Fruit fly (Drosophila melanogaster) whole organism, prepupa: ENCODE measurements around the gene Unc50.
A peak's percentile ranks its signal among the peaks of the same experiment; 100 is the strongest.

Source experiments
- Blimp-1 ChIP-seq: fragments of 200-800 bp; sonication (Bioruptor generic); optimal IDR thresholded peaks from 3 replicates; lab custom pipeline; 2017; ENCODE audit warnings: missing biosample characterization, missing genetic modification characterization, mild to moderate bottlenecking, moderate library complexity, missing genetic modification reagents
- CG10669 ChIP-seq: fragments of 200-800 bp; sonication (Bioruptor generic); optimal IDR thresholded peaks from 3 replicates; lab custom pipeline; 2018; ENCODE audit warnings: missing biosample characterization, mild to moderate bottlenecking, missing genetic modification characterization, moderate library complexity
- CG15336 ChIP-seq: fragments of 200-800 bp; sonication (Bioruptor generic); IDR thresholded peaks from 2 replicates; pipeline ENCODE4 v1.3.6; 2022; ENCODE audit warnings: missing biosample characterization, missing genetic modification characterization
- CG16779 ChIP-seq: fragments of 200-800 bp; sonication (Bioruptor generic); optimal IDR thresholded peaks from 3 replicates; lab custom pipeline; 2017; ENCODE audit warnings: missing biosample characterization, mild to moderate bottlenecking, missing genetic modification characterization
- CG3032 ChIP-seq: fragments of 200-800 bp; optimal IDR thresholded peaks from 2 replicates; lab custom pipeline; 2019; ENCODE audit warnings: missing biosample characterization, mild to moderate bottlenecking, missing genetic modification characterization, moderate library complexity
- CG31627 ChIP-seq: fragments of 200-800 bp; sonication (Bioruptor generic); optimal IDR thresholded peaks from 3 replicates; lab custom pipeline; 2016; ENCODE audit warnings: missing biosample characterization, missing genetic modification characterization
- CG32006 ChIP-seq: fragments of 200-800 bp; sonication (Bioruptor generic); optimal IDR thresholded peaks from 3 replicates; lab custom pipeline; 2017; ENCODE audit warnings: missing biosample characterization, mild to moderate bottlenecking, missing genetic modification characterization
- CG34406 ChIP-seq: fragments of 200-800 bp; sonication (Bioruptor generic); optimal IDR thresholded peaks from 3 replicates; lab custom pipeline; 2016; ENCODE audit warnings: missing biosample characterization, missing genetic modification characterization
- CG3919 ChIP-seq: fragments of 200-800 bp; sonication (Bioruptor generic); optimal IDR thresholded peaks from 3 replicates; lab custom pipeline; 2016; ENCODE audit warnings: missing biosample characterization, missing genetic modification characterization
- CG4318 ChIP-seq: fragments of 200-800 bp; sonication (Bioruptor generic); optimal IDR thresholded peaks from 3 replicates; lab custom pipeline; 2017; ENCODE audit warnings: missing biosample characterization, mild to moderate bottlenecking, missing genetic modification characterization
- CG6163 ChIP-seq: fragments of 200-800 bp; sonication (Bioruptor generic); IDR thresholded peaks from 3 replicates; pipeline ENCODE4 v1.3.6; 2022; ENCODE audit warnings: missing biosample characterization, missing genetic modification characterization
- CG6276 ChIP-seq: fragments of 200-800 bp; sonication (Bioruptor generic); optimal IDR thresholded peaks from 2 replicates; lab custom pipeline; 2017; ENCODE audit warnings: missing biosample characterization, mild to moderate bottlenecking, missing genetic modification characterization
- CG6792 ChIP-seq: fragments of 200-800 bp; sonication (Bioruptor generic); optimal IDR thresholded peaks from 3 replicates; lab custom pipeline; 2016; ENCODE audit warnings: missing biosample characterization, missing genetic modification characterization
- CG7368 ChIP-seq: fragments of 200-800 bp; sonication (Bioruptor generic); optimal IDR thresholded peaks from 3 replicates; lab custom pipeline; 2016; ENCODE audit warnings: missing biosample characterization, missing genetic modification characterization
- CG8319 ChIP-seq: fragments of 200-800 bp; sonication (Bioruptor generic); optimal IDR thresholded peaks from 3 replicates; lab custom pipeline; 2016; ENCODE audit warnings: missing biosample characterization, missing genetic modification characterization
- Eip75B ChIP-seq: fragments of 200-800 bp; sonication (Bioruptor generic); optimal IDR thresholded peaks from 3 replicates; lab custom pipeline; 2016; ENCODE audit warnings: missing biosample characterization, missing genetic modification characterization
- Eip78C ChIP-seq: fragments of 200-800 bp; sonication (Bioruptor generic); peaks from one replicate; lab custom pipeline; 2016; ENCODE audit warnings: missing biosample characterization, missing genetic modification characterization
- Eip93F ChIP-seq: fragments of 200-800 bp; sonication (Bioruptor generic); optimal IDR thresholded peaks from 2 replicates; lab custom pipeline; 2016; ENCODE audit warnings: missing biosample characterization, mild to moderate bottlenecking, missing genetic modification characterization
- Ets21C ChIP-seq: fragments of 200-800 bp; sonication (Bioruptor generic); optimal IDR thresholded peaks from 3 replicates; lab custom pipeline; 2016; ENCODE audit warnings: missing biosample characterization, missing genetic modification characterization
- Ets96B ChIP-seq: fragments of 200-800 bp; optimal IDR thresholded peaks from 2 replicates; lab custom pipeline; 2019; ENCODE audit warnings: missing biosample characterization, mild to moderate bottlenecking, missing genetic modification characterization, moderate library complexity
- Gug ChIP-seq: fragments of 200-800 bp; sonication (Bioruptor generic); IDR thresholded peaks from 2 replicates; pipeline ENCODE4 v1.3.6; 2022; ENCODE audit warnings: missing biosample characterization, missing genetic modification characterization
- Hr4 ChIP-seq: fragments of 200-800 bp; sonication (Bioruptor generic); optimal IDR thresholded peaks from 3 replicates; lab custom pipeline; 2016; ENCODE audit warnings: missing biosample characterization, missing genetic modification characterization
- Lpt ChIP-seq: fragments of 200-800 bp; sonication (Bioruptor generic); optimal IDR thresholded peaks from 3 replicates; lab custom pipeline; 2016; ENCODE audit warnings: missing biosample characterization, missing genetic modification characterization
- OdsH ChIP-seq: fragments of 200-800 bp; sonication (Bioruptor generic); optimal IDR thresholded peaks from 3 replicates; lab custom pipeline; 2016; ENCODE audit warnings: missing biosample characterization, missing genetic modification characterization
- Sox15 ChIP-seq: fragments of 200-800 bp; sonication (Bioruptor generic); optimal IDR thresholded peaks from 3 replicates; lab custom pipeline; 2016; ENCODE audit warnings: missing biosample characterization, missing genetic modification characterization
- fd85E ChIP-seq: fragments of 200-800 bp; sonication (Bioruptor generic); optimal IDR thresholded peaks from 3 replicates; lab custom pipeline; 2016; ENCODE audit warnings: missing biosample characterization, missing genetic modification characterization
- fkh ChIP-seq: fragments of 200-800 bp; sonication (Bioruptor generic); optimal IDR thresholded peaks from 3 replicates; lab custom pipeline; 2017; ENCODE audit warnings: missing biosample characterization, mild to moderate bottlenecking, missing genetic modification characterization, moderate library complexity
- pdm3 ChIP-seq: fragments of 200-800 bp; sonication (Bioruptor generic); optimal IDR thresholded peaks from 3 replicates; lab custom pipeline; 2016; ENCODE audit warnings: missing biosample characterization, missing genetic modification characterization
- salr ChIP-seq, 2 experiments: fragments of 200-800 bp; sonication (Bioruptor generic); optimal IDR thresholded peaks; 3 replicates each; lab custom pipeline; 2016 to 2018; ENCODE audit warnings: missing biosample characterization in 2 of 2, missing genetic modification characterization in 2 of 2, mild to moderate bottlenecking in 1 of 2
- spab ChIP-seq: fragments of 200-800 bp; sonication (Bioruptor generic); optimal IDR thresholded peaks from 2 replicates; lab custom pipeline; 2017; ENCODE audit warnings: missing biosample characterization, mild to moderate bottlenecking, missing genetic modification characterization, missing genetic modification reagents
- ss ChIP-seq, 2 experiments: fragments of 200-800 bp; sonication (Bioruptor generic); optimal IDR thresholded peaks; 2 replicates in 1 of 2; 3 replicates in 1 of 2; lab custom pipeline; 2017 to 2018; ENCODE audit warnings: mild to moderate bottlenecking in 2 of 2, missing biosample characterization in 2 of 2, missing genetic modification characterization in 2 of 2, moderate library complexity in 1 of 2
- topi ChIP-seq: fragments of 200-800 bp; sonication (Bioruptor generic); optimal IDR thresholded peaks from 3 replicates; lab custom pipeline; 2016; ENCODE audit warnings: missing biosample characterization, missing genetic modification characterization
- vri ChIP-seq: fragments of 200-800 bp; sonication (Bioruptor generic); optimal IDR thresholded peaks from 3 replicates; lab custom pipeline; 2016; ENCODE audit warnings: missing biosample characterization, mild to moderate bottlenecking, missing genetic modification characterization

The Unc50 gene

DNA sequence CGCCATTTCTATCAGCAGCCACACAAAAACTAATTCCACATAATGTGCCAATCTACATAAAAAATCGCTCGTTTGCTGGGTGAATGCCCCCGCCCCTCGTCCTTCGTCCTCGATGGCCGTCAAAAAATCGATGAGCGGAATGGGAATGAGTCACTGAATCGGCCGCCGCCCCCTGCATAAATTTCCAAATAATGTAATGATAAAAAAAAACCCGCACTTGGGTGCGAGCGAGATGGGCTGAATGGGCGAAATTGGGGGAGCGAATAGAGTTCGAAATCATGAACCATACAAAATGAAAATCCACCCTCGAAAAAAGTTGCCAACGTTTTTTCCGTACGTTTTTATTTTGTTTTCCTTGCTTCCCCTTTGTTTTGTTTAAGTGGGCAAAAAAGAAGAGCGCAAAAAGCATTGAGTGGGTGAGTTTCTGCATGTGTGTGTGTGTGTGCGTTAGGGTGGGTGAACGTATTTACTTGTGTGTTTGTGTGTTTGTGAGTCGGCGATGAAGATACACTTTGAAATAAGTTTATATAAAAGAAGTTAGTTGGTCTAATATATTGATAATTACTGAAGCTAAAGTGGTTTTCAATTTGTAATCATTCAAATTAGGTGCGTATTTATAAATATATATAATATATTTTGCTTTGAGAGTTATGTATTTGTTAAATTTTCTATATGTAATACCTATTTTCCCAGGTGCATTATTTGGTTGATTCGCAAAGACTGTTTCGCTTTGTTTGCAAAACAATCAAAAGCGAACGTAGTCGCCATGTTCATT, 29.1 kb upstream of the Unc50 start (continued):
- TF ChIP-seq CG6276 (GFP tag; lab: Kevin White, UChicago) (peak; percentile 31), CG32006 (no peak), CG10669 (GFP tag; lab: Kevin White, UChicago) (peak; percentile 47), Hr4 (GFP tag; lab: Kevin White, UChicago) (no peak), vri (GFP tag; lab: Kevin White, UChicago) (peak; percentile 6), CG6792 (GFP tag; lab: Kevin White, UChicago) (no peak), Ets21C (GFP tag; lab: Kevin White, UChicago) (no peak), Eip93F (GFP tag; lab: Kevin White, UChicago) (no peak), CG6163 (peak; percentile 68; the same call in 2 of the 3 replicates), CG7368 (GFP tag; lab: Kevin White, UChicago) (no peak)

DNA sequence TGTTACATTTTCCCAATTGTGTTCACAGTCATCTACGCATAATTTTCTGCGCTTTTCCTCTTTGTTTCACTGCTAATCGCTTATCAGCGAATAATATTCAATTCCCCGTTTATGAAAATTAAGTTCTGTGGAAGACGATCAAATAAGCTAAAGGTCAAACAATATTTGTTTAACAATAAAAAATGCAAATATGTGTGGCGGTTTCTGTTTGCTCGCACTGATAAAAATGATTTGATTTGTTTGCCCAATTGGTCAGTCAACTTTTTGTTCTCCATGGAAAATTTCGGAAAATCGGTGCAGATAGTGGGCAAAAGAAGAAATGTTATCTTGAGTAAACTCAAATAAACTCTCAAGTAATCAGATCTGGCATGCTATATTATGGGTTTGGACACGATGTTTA, 28.3 kb upstream of the Unc50 start:
- no peak for TF ChIP-seq Hr4 (GFP tag; lab: Kevin White, UChicago)
- TF ChIP-seq Eip75B (GFP tag; lab: Kevin White, UChicago), result no peak
- no peak for TF ChIP-seq Ets96B (tag; lab: Kevin White, UChicago)
- TF ChIP-seq fkh (GFP tag; lab: Kevin White, UChicago), result peak; percentile 28
- no peak for TF ChIP-seq Eip78C (GFP tag; lab: Kevin White, UChicago)

DNA sequence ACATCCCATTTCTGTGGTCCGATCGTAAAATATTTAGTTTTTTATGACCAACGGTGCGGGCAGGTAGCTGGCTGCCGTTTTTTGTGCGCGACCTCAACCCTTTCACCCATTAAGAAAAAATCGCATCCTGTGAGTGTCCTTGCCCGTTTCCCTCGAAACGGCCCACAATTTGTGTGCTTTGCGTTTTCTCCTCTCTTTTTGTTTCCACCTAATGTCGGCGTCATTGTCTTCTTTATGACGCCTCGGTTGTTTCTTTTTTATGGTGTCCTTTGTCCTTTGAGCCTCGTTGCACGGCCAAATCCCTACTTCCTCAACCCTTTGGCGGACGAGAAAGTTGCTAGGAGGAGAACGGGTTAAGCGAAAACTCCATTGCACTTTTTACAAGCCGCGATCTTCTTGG, 24.8 kb upstream of the Unc50 start:
- TF ChIP-seq Gug (GFP tag; lab: Robert Waterston, UW) (no peak), CG8319 (GFP tag; lab: Kevin White, UChicago) (no peak), CG3032 (tag; lab: Kevin White, UChicago) (no peak), CG15336 (GFP tag; lab: Robert Waterston, UW) (no peak), pdm3 (GFP tag; lab: Kevin White, UChicago) (no peak), salr (GFP tag; optimal IDR thresholded peaks at IDR 0.05; lab: Kevin White, UChicago) (no peak), ss (GFP tag; optimal IDR thresholded peaks at IDR 0.05; lab: Kevin White, UChicago) (no peak), CG31627 (GFP tag; lab: Kevin White, UChicago) (no peak), Lpt (GFP tag; lab: Kevin White, UChicago) (no peak), CG6163 (no peak), Eip75B (GFP tag; lab: Kevin White, UChicago) (no peak), fd85E (no peak)
- TF ChIP-seq, all 60 proteins: peak for 0

DNA sequence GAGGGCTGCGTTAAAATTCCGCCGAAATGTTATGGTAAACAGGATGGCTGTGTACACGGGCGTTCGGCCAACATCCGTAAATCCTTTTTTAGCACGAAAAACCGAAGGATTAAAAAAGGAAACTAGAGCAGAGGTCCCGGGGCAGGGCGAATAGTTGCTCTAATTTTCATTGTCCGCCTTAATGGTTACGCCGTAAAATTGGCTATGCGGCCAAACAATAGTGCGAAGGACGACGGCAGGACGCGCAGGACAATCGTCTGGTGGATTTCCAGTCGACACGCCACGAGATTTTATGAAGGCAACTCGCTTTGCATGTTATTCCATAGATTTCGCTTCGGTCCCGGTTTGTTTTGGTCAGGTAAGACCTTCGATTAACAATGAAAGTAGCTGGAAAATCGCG, 24.2 kb upstream of the Unc50 start:
- TF ChIP-seq CG3919 (GFP tag; lab: Kevin White, UChicago) (no peak), Eip93F (GFP tag; lab: Kevin White, UChicago) (no peak), fd85E (no peak), fkh (GFP tag; lab: Kevin White, UChicago) (no peak), CG6276 (GFP tag; lab: Kevin White, UChicago) (no peak), Ets96B (tag; lab: Kevin White, UChicago) (no peak), CG34406 (no peak)
- TF ChIP-seq, all 60 proteins: peak for 0

DNA sequence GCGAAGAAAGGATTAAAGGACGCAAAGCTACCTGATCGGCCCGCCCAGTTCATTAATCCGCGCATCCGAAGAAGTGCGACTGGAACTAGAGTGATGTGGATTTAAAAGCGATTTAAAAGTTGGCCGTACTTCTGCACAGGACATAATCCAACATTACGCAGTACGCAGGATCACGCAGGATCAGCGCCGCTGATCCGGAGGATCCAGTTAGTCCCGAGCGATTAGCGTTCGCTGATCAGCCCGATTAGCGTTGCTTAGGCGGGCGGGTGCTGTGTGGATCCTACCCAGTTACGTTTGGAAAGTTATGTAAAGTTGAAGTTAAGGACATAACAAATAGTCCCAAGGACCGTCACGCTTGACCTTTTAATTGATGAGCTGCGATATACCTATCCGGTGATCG, 22.8 kb upstream of the Unc50 start:
- no peak for TF ChIP-seq topi
- no peak for TF ChIP-seq CG7368 (GFP tag; lab: Kevin White, UChicago)
- no peak for TF ChIP-seq Blimp-1 (GFP tag; lab: Kevin White, UChicago)
- no peak for TF ChIP-seq Sox15 (GFP tag; lab: Kevin White, UChicago)
- no peak for TF ChIP-seq CG6792 (GFP tag; lab: Kevin White, UChicago)
- TF ChIP-seq Eip93F (GFP tag; lab: Kevin White, UChicago), result no peak
- no peak for TF ChIP-seq CG16779
- TF ChIP-seq CG15336 (GFP tag; lab: Robert Waterston, UW), result no peak
- no peak for TF ChIP-seq spab
- no peak for TF ChIP-seq CG4318 (GFP tag; lab: Kevin White, UChicago)
- TF ChIP-seq CG6163, result no peak
- no peak for TF ChIP-seq CG6276 (GFP tag; lab: Kevin White, UChicago)
- no peak for TF ChIP-seq OdsH
